Fruit fly (Drosophila melanogaster) whole organism, embryonic: ENCODE data around the gene CG42494.

Experiments
- ATbp ChIP-seq: fragments of 200-800 bp; sonication (Bioruptor generic); optimal IDR thresholded peaks from 2 replicates; lab custom pipeline; 2017; ENCODE audit warnings: missing biosample characterization, mild to moderate bottlenecking, missing genetic modification characterization, missing genetic modification reagents
- Ada2b ChIP-seq: fragments of 200-800 bp; sonication (Bioruptor generic); IDR thresholded peaks from 2 replicates; pipeline ENCODE4 v1.3.6; 2022; ENCODE audit warnings: missing biosample characterization, missing genetic modification characterization
- Awh ChIP-seq: fragments of 200-800 bp; sonication (Bioruptor generic); IDR thresholded peaks from 2 replicates; pipeline ENCODE4, ENCODE4 v1.3.6; 2022; ENCODE audit warnings: missing biosample characterization, missing genetic modification characterization
- B-H1 ChIP-seq: fragments of 200-800 bp; sonication (Bioruptor generic); IDR thresholded peaks from 3 replicates; pipeline ENCODE4 v1.3.6; 2022; ENCODE audit warnings: missing biosample characterization, missing genetic modification characterization
- CG10209 ChIP-seq: fragments of 200-800 bp; sonication (Bioruptor generic); optimal IDR thresholded peaks from 3 replicates; lab custom pipeline; 2017; ENCODE audit warnings: missing biosample characterization, mild to moderate bottlenecking, missing genetic modification characterization, missing genetic modification reagents
- CG10565 ChIP-seq: fragments of 200-800 bp; sonication (Bioruptor generic); optimal IDR thresholded peaks from 3 replicates; lab custom pipeline; 2016; ENCODE audit warnings: missing biosample characterization, mild to moderate bottlenecking, missing genetic modification characterization
- CG12391 ChIP-seq: fragments of 200-800 bp; sonication (Bioruptor generic); optimal IDR thresholded peaks from 3 replicates; lab custom pipeline; 2018; ENCODE audit warnings: missing biosample characterization, mild to moderate bottlenecking, missing genetic modification characterization, moderate library complexity
- CG12769 ChIP-seq: fragments of 200-800 bp; sonication (Bioruptor generic); optimal IDR thresholded peaks from 2 replicates; lab custom pipeline; 2019; ENCODE audit warnings: missing biosample characterization, mild to moderate bottlenecking, missing genetic modification characterization, moderate library complexity
- CG15601 ChIP-seq: fragments of 200-800 bp; sonication (Bioruptor generic); optimal IDR thresholded peaks from 3 replicates; lab custom pipeline; 2019; ENCODE audit warnings: missing biosample characterization, mild to moderate bottlenecking, missing genetic modification characterization, moderate library complexity
- CG17359 ChIP-seq: fragments of 200-800 bp; sonication (Bioruptor generic); optimal IDR thresholded peaks from 3 replicates; lab custom pipeline; 2018; ENCODE audit warnings: missing biosample characterization, mild to moderate bottlenecking, missing genetic modification characterization, moderate library complexity
- CG2889 ChIP-seq: fragments of 200-800 bp; sonication (Bioruptor generic); IDR thresholded peaks from 3 replicates; pipeline ENCODE4 v1.3.6; 2022; ENCODE audit warnings: missing biosample characterization, missing genetic modification characterization
- CG32532 ChIP-seq: fragments of 200-800 bp; sonication (Bioruptor generic); IDR thresholded peaks from 2 replicates; pipeline ENCODE4 v1.3.6; 2022; ENCODE audit warnings: missing biosample characterization, missing genetic modification characterization
- CG42726 ChIP-seq: fragments of 200-800 bp; sonication (Bioruptor generic); IDR thresholded peaks from 2 replicates; pipeline ENCODE4 v1.3.6; 2022; ENCODE audit warnings: missing biosample characterization, missing genetic modification characterization; ENCODE audit not compliant: partially characterized antibody
- CG4424 ChIP-seq: fragments of 200-800 bp; sonication (Bioruptor generic); optimal IDR thresholded peaks from 3 replicates; lab custom pipeline; 2016; ENCODE audit warnings: missing biosample characterization, missing genetic modification characterization
- CG4730 ChIP-seq: fragments of 200-800 bp; sonication (Bioruptor generic); IDR thresholded peaks from 2 replicates; pipeline ENCODE4 v1.3.6; 2022; ENCODE audit warnings: missing biosample characterization, missing genetic modification characterization
- CG8359 ChIP-seq: fragments of 200-800 bp; sonication (Bioruptor generic); optimal IDR thresholded peaks from 2 replicates; lab custom pipeline; 2017; ENCODE audit warnings: missing biosample characterization, mild to moderate bottlenecking, missing genetic modification characterization, borderline replicate concordance
- CG9876 ChIP-seq: fragments of 200-800 bp; sonication (Bioruptor generic); optimal IDR thresholded peaks from 2 replicates; lab custom pipeline; 2016; ENCODE audit warnings: missing biosample characterization, missing genetic modification characterization
- CrebB ChIP-seq: fragments of 200-800 bp; sonication (Bioruptor generic); optimal IDR thresholded peaks from 3 replicates; lab custom pipeline; 2018; ENCODE audit warnings: missing biosample characterization, mild to moderate bottlenecking, missing genetic modification characterization
- Dp ChIP-seq: fragments of 200-800 bp; sonication (Bioruptor generic); optimal IDR thresholded peaks from 2 replicates; lab custom pipeline; 2018; ENCODE audit warnings: missing biosample characterization, mild to moderate bottlenecking, missing genetic modification characterization, moderate library complexity
- E2f2 ChIP-seq: fragments of 200-800 bp; sonication (Bioruptor generic); IDR thresholded peaks from 2 replicates; pipeline ENCODE4 v1.3.6; 2022; ENCODE audit warnings: missing biosample characterization, missing genetic modification characterization
- Eip74EF ChIP-seq, 2 experiments: fragments of 200-800 bp in 1 of 2; fragments of >200 bp in 1 of 2; sonication (Bioruptor generic) in 1 of 2; optimal IDR thresholded peaks; 2 replicates each; lab custom pipeline; 2017 to 2019; ENCODE audit warnings: missing biosample characterization in 2 of 2, missing genetic modification characterization in 2 of 2, mild to moderate bottlenecking in 1 of 2, moderate library complexity in 1 of 2
- Ets97D ChIP-seq: fragments of 200-800 bp; sonication (Bioruptor generic); optimal IDR thresholded peaks from 3 replicates; lab custom pipeline; 2016; ENCODE audit warnings: missing biosample characterization, missing genetic modification characterization
- MBD-R2 ChIP-seq: fragments of 200-800 bp; sonication (Bioruptor generic); IDR thresholded peaks from 2 replicates; pipeline ENCODE4 v1.3.6; 2022; ENCODE audit warnings: missing biosample characterization, missing genetic modification characterization
- Rx ChIP-seq: fragments of 200-800 bp; sonication (Bioruptor generic); IDR thresholded peaks from 2 replicates; pipeline ENCODE4 v1.3.6; 2022; ENCODE audit warnings: missing biosample characterization, missing genetic modification characterization
- Sry-β ChIP-seq: fragments of 200-800 bp; sonication (Bioruptor generic); optimal IDR thresholded peaks from 2 replicates; lab custom pipeline; 2018; ENCODE audit warnings: missing biosample characterization, mild to moderate bottlenecking, missing genetic modification characterization, moderate library complexity
- Ssrp ChIP-seq: fragments of 200-800 bp; sonication (Bioruptor generic); optimal IDR thresholded peaks from 2 replicates; lab custom pipeline; 2018; ENCODE audit warnings: missing biosample characterization, mild to moderate bottlenecking, missing genetic modification characterization, moderate library complexity
- Xbp1 ChIP-seq: fragments of 200-800 bp; sonication (Bioruptor generic); optimal IDR thresholded peaks from 3 replicates; lab custom pipeline; 2016; ENCODE audit warnings: missing biosample characterization, mild to moderate bottlenecking, missing genetic modification characterization
- ap ChIP-seq: fragments of 200-800 bp; sonication (Bioruptor generic); IDR thresholded peaks from 2 replicates; pipeline ENCODE4 v1.3.6; 2022; ENCODE audit warnings: missing biosample characterization, missing genetic modification characterization
- bcd ChIP-seq: fragments of 200-800 bp; sonication (Bioruptor generic); optimal IDR thresholded peaks from 2 replicates; lab custom pipeline; 2017; ENCODE audit warnings: missing biosample characterization, mild to moderate bottlenecking, missing genetic modification characterization
- br ChIP-seq: fragments of >200 bp; optimal IDR thresholded peaks from 2 replicates; lab custom pipeline; 2017
- btn ChIP-seq: fragments of 200-800 bp; sonication (Bioruptor generic); optimal IDR thresholded peaks from 2 replicates; lab custom pipeline; 2016; ENCODE audit warnings: missing biosample characterization, missing genetic modification characterization
- crol ChIP-seq: fragments of 200-800 bp; sonication (Bioruptor generic); IDR thresholded peaks from 2 replicates; pipeline ENCODE4 v1.3.6; 2022; ENCODE audit warnings: missing biosample characterization, missing genetic modification characterization
- disco-r ChIP-seq: fragments of 200-800 bp; sonication (Bioruptor generic); optimal IDR thresholded peaks from 2 replicates; lab custom pipeline; 2016; ENCODE audit warnings: missing biosample characterization, missing genetic modification characterization
- dmrt11E ChIP-seq: fragments of 200-800 bp; sonication (Bioruptor generic); optimal IDR thresholded peaks from 3 replicates; lab custom pipeline; 2018; ENCODE audit warnings: missing biosample characterization, mild to moderate bottlenecking, missing genetic modification characterization, moderate library complexity
- fd102C ChIP-seq: fragments of 200-800 bp; sonication (Bioruptor generic); optimal IDR thresholded peaks from 2 replicates; lab custom pipeline; 2018; ENCODE audit warnings: missing biosample characterization, mild to moderate bottlenecking, missing genetic modification characterization, moderate library complexity
- gcm2 ChIP-seq: fragments of 200-800 bp; sonication (Bioruptor generic); optimal IDR thresholded peaks from 2 replicates; lab custom pipeline; 2016; ENCODE audit warnings: missing biosample characterization, missing genetic modification characterization
- grau ChIP-seq: fragments of 200-800 bp; optimal IDR thresholded peaks from 3 replicates; lab custom pipeline; 2019; ENCODE audit warnings: missing biosample characterization, mild to moderate bottlenecking, missing genetic modification characterization, moderate library complexity
- hb ChIP-seq: fragments of 200-800 bp; sonication (Bioruptor generic); IDR thresholded peaks from 3 replicates; pipeline ENCODE4 v1.3.6; 2022; ENCODE audit warnings: missing biosample characterization, missing genetic modification characterization; ENCODE audit not compliant: partially characterized antibody
- ind ChIP-seq: fragments of 200-800 bp; sonication (Bioruptor generic); optimal IDR thresholded peaks from 3 replicates; lab custom pipeline; 2016; ENCODE audit warnings: missing biosample characterization, missing genetic modification characterization
- inv ChIP-seq: fragments of 200-800 bp; sonication (Bioruptor generic); IDR thresholded peaks from 2 replicates; pipeline ENCODE4 v1.3.6; 2022; ENCODE audit warnings: missing biosample characterization, missing genetic modification characterization; ENCODE audit not compliant: partially characterized antibody
- ken ChIP-seq: fragments of 200-800 bp; sonication (Bioruptor generic); IDR thresholded peaks from 3 replicates; pipeline ENCODE4 v1.3.6; 2022; ENCODE audit warnings: missing biosample characterization, missing genetic modification characterization
- kni ChIP-seq: fragments of 200-800 bp; sonication (Bioruptor generic); optimal IDR thresholded peaks from 3 replicates; lab custom pipeline; 2017; ENCODE audit warnings: mild to moderate bottlenecking, missing biosample characterization, missing genetic modification reagents, missing genetic modification characterization
- maf-S ChIP-seq: fragments of 200-800 bp; sonication (Bioruptor generic); optimal IDR thresholded peaks from 2 replicates; lab custom pipeline; 2016; ENCODE audit warnings: missing biosample characterization, missing genetic modification characterization
- otp ChIP-seq: fragments of 200-800 bp; sonication (Bioruptor generic); IDR thresholded peaks from 3 replicates; pipeline ENCODE4, ENCODE4 v1.3.6; 2022; ENCODE audit warnings: missing biosample characterization, missing genetic modification characterization
- phol ChIP-seq: fragments of 200-800 bp; sonication (Bioruptor generic); optimal IDR thresholded peaks from 3 replicates; lab custom pipeline; 2018; ENCODE audit warnings: missing biosample characterization, mild to moderate bottlenecking, missing genetic modification characterization, moderate library complexity
- sim ChIP-seq: fragments of 200-800 bp; sonication (Bioruptor generic); IDR thresholded peaks from 2 replicates; pipeline ENCODE4 v1.3.6; 2022; ENCODE audit warnings: missing biosample characterization, missing genetic modification characterization
- slp2 ChIP-seq: fragments of 200-800 bp; sonication (Bioruptor generic); optimal IDR thresholded peaks from 2 replicates; lab custom pipeline; 2016; ENCODE audit warnings: missing biosample characterization, missing genetic modification characterization
- stc ChIP-seq: fragments of 200-800 bp; sonication (Bioruptor generic); IDR thresholded peaks from 2 replicates; pipeline ENCODE4 v1.3.6; 2022; ENCODE audit warnings: missing biosample characterization, missing genetic modification characterization
- ttk ChIP-seq: fragments of 200-800 bp; sonication (Bioruptor generic); IDR thresholded peaks from 2 replicates; pipeline ENCODE4 v2.1.2; 2022; ENCODE audit warnings: missing biosample characterization, missing genetic modification characterization
- vvl ChIP-seq: fragments of 200-800 bp; sonication (Bioruptor generic); IDR thresholded peaks from 2 replicates; pipeline ENCODE4 v1.3.6; 2022; ENCODE audit warnings: missing biosample characterization, missing genetic modification characterization

Gene CG42494

dm6 chr3L:3192912-3193311 is 8.7 kb downstream of the CG42494 start, which contains the start of gene Hsp83 (continued):
- peak; percentile 89 for TF ChIP-seq CG9876 (GFP tag; lab: Kevin White, UChicago)
- peak; percentile 55; the same call in 1 of the 2 replicates for TF ChIP-seq MBD-R2 (GFP tag; lab: Robert Waterston, UW)
- TF ChIP-seq slp2 (GFP tag; lab: Kevin White, UChicago), result peak; percentile 91
- TF ChIP-seq fd102C, result peak; percentile 86
- TF ChIP-seq dmrt11E, result peak; percentile 81
- peak; percentile 92 for TF ChIP-seq ken (GFP tag; lab: Robert Waterston, UW)
- peak; percentile 97 for TF ChIP-seq ATbp (GFP tag; lab: Kevin White, UChicago)
- peak; percentile 96 for TF ChIP-seq stc (GFP tag; lab: Robert Waterston, UW)
- TF ChIP-seq gcm2, result peak; percentile 92
- peak; percentile 68; the same call in 1 of the 2 replicates for TF ChIP-seq Ada2b (GFP tag; lab: Robert Waterston, UW)
- TF ChIP-seq kni (GFP tag; lab: Kevin White, UChicago), result peak; percentile 99
- TF ChIP-seq B-H1 (GFP tag; lab: Robert Waterston, UW), result peak; percentile 82; the same call in 2 of the 3 replicates
- peak; percentile 91 for TF ChIP-seq disco-r
- peak; percentile 100 for TF ChIP-seq Ets97D (GFP tag; lab: Kevin White, UChicago)
- peak; percentile 94 for TF ChIP-seq btn (GFP tag; lab: Kevin White, UChicago)
- peak; percentile 93 for TF ChIP-seq CG8359
- peak; percentile 96 for TF ChIP-seq CG10209 (GFP tag; lab: Kevin White, UChicago)
- peak; percentile 91 for TF ChIP-seq CG4424 (GFP tag; lab: Kevin White, UChicago)
- TF ChIP-seq ttk (GFP tag; lab: Robert Waterston, UW), result peak; percentile 89
- peak; percentile 92 for TF ChIP-seq Awh (GFP tag; lab: Robert Waterston, UW)
- peak; percentile 84 for TF ChIP-seq ind (GFP tag; lab: Kevin White, UChicago)
- TF ChIP-seq br (lab: Kevin White, UChicago), result no peak
- no peak for TF ChIP-seq inv (GFP tag; lab: Robert Waterston, UW)
- TF ChIP-seq CG10565 (GFP tag; lab: Kevin White, UChicago), result peak; percentile 60
- TF ChIP-seq ap, result peak; percentile 88
- peak; percentile 97 for TF ChIP-seq E2f2
- peak; percentile 38; the same call in 1 of the 2 replicates for TF ChIP-seq CG42726 (GFP tag; lab: Robert Waterston, UW)
- TF ChIP-seq hb, result no peak
- peak; percentile 96 for TF ChIP-seq bcd (GFP tag; lab: Kevin White, UChicago)
- peak; percentile 95 for TF ChIP-seq CG12391 (tag; lab: Kevin White, UChicago)
- peak; percentile 94 for TF ChIP-seq CG12769
- TF ChIP-seq otp (GFP tag; lab: Robert Waterston, UW), result peak; percentile 98
- peak; percentile 81 for TF ChIP-seq CG2889 (GFP tag; lab: Robert Waterston, UW)
- TF ChIP-seq CG4730 (GFP tag; lab: Robert Waterston, UW), result peak; percentile 77; the same call in 1 of the 2 replicates
- TF ChIP-seq Xbp1 (GFP tag; lab: Kevin White, UChicago), result peak; percentile 87
- TF ChIP-seq CG15601 (tag; lab: Kevin White, UChicago), result peak; percentile 93
- peak; percentile 91 for TF ChIP-seq Rx (GFP tag; lab: Robert Waterston, UW)
- TF ChIP-seq CrebB, result peak; percentile 99
- TF ChIP-seq CG17359 (tag; lab: Kevin White, UChicago), result peak; percentile 95
- peak; percentile 97 for TF ChIP-seq vvl
- peak; percentile 89 for TF ChIP-seq maf-S (GFP tag; lab: Kevin White, UChicago)
- TF ChIP-seq sim (GFP tag; lab: Robert Waterston, UW), result peak; percentile 92
- TF ChIP-seq Ssrp (tag; lab: Kevin White, UChicago), result peak; percentile 58
- peak; percentile 94 for TF ChIP-seq Dp (GFP tag; lab: Kevin White, UChicago)
- peak; percentile 82 for TF ChIP-seq phol (tag; lab: Kevin White, UChicago)
- peak; percentile 90 for TF ChIP-seq grau (tag; lab: Kevin White, UChicago)
- peak; percentile 95 for TF ChIP-seq CG32532
- peak; percentile 73 for TF ChIP-seq Sry-β (GFP tag; lab: Kevin White, UChicago)
- TF ChIP-seq Eip74EF (GFP tag; optimal IDR thresholded peaks at IDR 0.05; lab: Kevin White, UChicago), result peak in 1 of 2 experiments; percentile 88
- peak; percentile 54; the same call in 1 of the 2 replicates for TF ChIP-seq crol (GFP tag; lab: Robert Waterston, UW)
